Worm (Caenorhabditis elegans): ENCODE results near the gene K10D2.8.

- TF ChIP-seq unc-62 (GFP tag; optimal IDR thresholded peaks at IDR 0.05) = no peak
- TF ChIP-seq ekl-4 (GFP tag; IDR thresholded peaks at IDR 0.05) = no peak
- TF ChIP-seq cebp-1 (GFP tag; IDR thresholded peaks at IDR 0.05) = no peak
- TF ChIP-seq cebp-1 (tag; optimal IDR thresholded peaks at IDR 0.05) = peak; percentile 8
- peak; percentile 19 for TF ChIP-seq ets-4 (GFP tag; optimal IDR thresholded peaks at IDR 0.05)
- TF ChIP-seq pha-4 (tag; optimal IDR thresholded peaks at IDR 0.05) = no peak
- TF ChIP-seq rcor-1 (GFP tag; IDR thresholded peaks at IDR 0.05) = no peak
Measured at ce11 chrIII:5146749-5147148, 41.8 kb upstream of the K10D2.8 start.
